Fruit fly (Drosophila melanogaster): ENCODE data around the gene Ttc30.

Gene Ttc30

dm6 chr2L:13082177-13082576 lies 24.4 kb upstream of the Ttc30 start (continued):
- TF ChIP-seq lab (GFP tag; optimal IDR thresholded peaks at IDR 0.05) (peak; percentile 67), CG30403 (GFP tag; optimal IDR thresholded peaks at IDR 0.05) (no peak), CG11723 (GFP tag; optimal IDR thresholded peaks at IDR 0.05) (no peak), Med (GFP tag) (peak; percentile 74), cad (GFP tag; optimal IDR thresholded peaks at IDR 0.05) (no peak), kni (GFP tag; optimal IDR thresholded peaks at IDR 0.05) (no peak), BEAF-32 (GFP tag; optimal IDR thresholded peaks at IDR 0.05) (no peak), CG15479 (GFP tag; optimal IDR thresholded peaks at IDR 0.05) (no peak), NC2α (GFP tag; optimal IDR thresholded peaks at IDR 0.05) (peak; percentile 1), CG9727 (GFP tag; optimal IDR thresholded peaks at IDR 0.05) (no peak), Doc2 (GFP tag; IDR thresholded peaks at IDR 0.05) (no peak), CG4617 (GFP tag; optimal IDR thresholded peaks at IDR 0.05; ENCODE audit: borderline replicate concordance) (no peak), nmo (GFP tag; optimal IDR thresholded peaks at IDR 0.05) (no peak), ken (GFP tag; IDR thresholded peaks at IDR 0.05) (no peak), CG17568 (GFP tag; optimal IDR thresholded peaks at IDR 0.05) (peak; percentile 9), CG13287 (GFP tag; IDR thresholded peaks at IDR 0.05; ENCODE audit: partially characterized antibody) (no peak), dan (GFP tag; IDR thresholded peaks at IDR 0.05) (no peak), NC2β (GFP tag; optimal IDR thresholded peaks at IDR 0.05) (no peak), HLH54F (GFP tag; optimal IDR thresholded peaks at IDR 0.05) (no peak), repo (GFP tag; optimal IDR thresholded peaks at IDR 0.05) (no peak), cwo (GFP tag; optimal IDR thresholded peaks at IDR 0.05) (no peak), zfh2 (GFP tag; optimal IDR thresholded peaks at IDR 0.05) (no peak), CG2875 (GFP tag; optimal IDR thresholded peaks at IDR 0.05) (peak; percentile 34), CG7839 (tag; optimal IDR thresholded peaks at IDR 0.05) (no peak), bsh (GFP tag; optimal IDR thresholded peaks at IDR 0.05) (peak in 1 of 2 experiments; percentile 16), CG7556 (GFP tag; optimal IDR thresholded peaks at IDR 0.05) (no peak), CHES-1-like (GFP tag; optimal IDR thresholded peaks at IDR 0.05) (no peak), grau (tag; optimal IDR thresholded peaks at IDR 0.05) (no peak), jumu (GFP tag; optimal IDR thresholded peaks at IDR 0.05) (no peak), CG9797 (GFP tag; optimal IDR thresholded peaks at IDR 0.05) (no peak), wdn (GFP tag; IDR thresholded peaks at IDR 0.05) (0 out of 2 replicates have a peak, but pooled peaks have one; percentile 9), cg (GFP tag; optimal IDR thresholded peaks at IDR 0.05) (no peak), oc (tag; optimal IDR thresholded peaks at IDR 0.05) (no peak), Sry-β (GFP tag; optimal IDR thresholded peaks at IDR 0.05) (no peak), CG14860 (GFP tag; IDR thresholded peaks at IDR 0.05; ENCODE audit: partially characterized antibody) (no peak), chn (GFP tag; optimal IDR thresholded peaks at IDR 0.05) (no peak), sug (tag; optimal IDR thresholded peaks at IDR 0.05) (no peak), CG13296 (GFP tag; optimal IDR thresholded peaks at IDR 0.05) (peak; percentile 29), CoRest (tag; optimal IDR thresholded peaks at IDR 0.05) (peak; percentile 5), vvl (GFP tag; IDR thresholded peaks at IDR 0.05) (no peak), abd-A (tag; optimal IDR thresholded peaks at IDR 0.05) (no peak), pho (GFP tag; optimal IDR thresholded peaks at IDR 0.05) (peak; percentile 42), Tbp (GFP tag; optimal IDR thresholded peaks at IDR 0.05) (no peak), CG1603 (tag; optimal IDR thresholded peaks at IDR 0.05) (no peak), org-1 (GFP tag; optimal IDR thresholded peaks at IDR 0.05) (peak; percentile 10), CG34376 (GFP tag; optimal IDR thresholded peaks at IDR 0.05) (no peak), CG2120 (GFP tag; optimal IDR thresholded peaks at IDR 0.05) (peak; percentile 48), CG17612 (GFP tag; IDR thresholded peaks at IDR 0.05) (no peak), sob (GFP tag; IDR thresholded peaks at IDR 0.05) (peak; percentile 29; the same call in 1 of the 2 replicates), Atf-2 (GFP tag; optimal IDR thresholded peaks at IDR 0.05) (no peak), p53 (GFP tag; optimal IDR thresholded peaks at IDR 0.05) (no peak)

Data from whole organism, embryonic.